Worm (Caenorhabditis elegans) whole organism, L3 larva: ENCODE data around the gene col-157.

Source experiments
- R02D3.7 ChIP-seq: fragments of 150-350 bp; optimal IDR thresholded peaks from 2 replicates; lab custom pipeline; 2014; ENCODE audit warnings: missing biosample characterization, missing genetic modification characterization
- ZK546.5 ChIP-seq: sonication (generic microtip); optimal IDR thresholded peaks from 2 replicates; lab custom pipeline; 2017; ENCODE audit warnings: missing biosample characterization, missing genetic modification characterization
- ama-1 ChIP-seq: fragments of 150-350 bp; optimal IDR thresholded peaks from 2 replicates; lab custom pipeline; 2018
- ceh-16 ChIP-seq: sonication (generic microtip); optimal IDR thresholded peaks from 2 replicates; lab custom pipeline; 2017; ENCODE audit warnings: missing biosample characterization, missing genetic modification characterization
- ceh-28 ChIP-seq: fragments of 150-350 bp; optimal IDR thresholded peaks from 2 replicates; lab custom pipeline; 2014; ENCODE audit warnings: missing biosample characterization, missing genetic modification reagents, missing genetic modification characterization
- ceh-82 ChIP-seq: fragments of 150-350 bp; optimal IDR thresholded peaks from 2 replicates; lab custom pipeline; 2014; ENCODE audit warnings: missing biosample characterization, missing genetic modification characterization
- ceh-9 ChIP-seq: sonication (generic microtip); optimal IDR thresholded peaks from 2 replicates; lab custom pipeline; 2018; ENCODE audit warnings: missing biosample characterization, missing genetic modification characterization
- egl-27 ChIP-seq: sonication (generic microtip); optimal IDR thresholded peaks from 4 replicates; lab custom pipeline; 2017; ENCODE audit warnings: missing biosample characterization, missing genetic modification reagents, missing genetic modification characterization
- egl-5 ChIP-seq: fragments of 150-350 bp; optimal IDR thresholded peaks from 2 replicates; lab custom pipeline; 2017; ENCODE audit warnings: missing biosample characterization, missing genetic modification reagents, missing genetic modification characterization, inconsistent platforms
- elt-1 ChIP-seq: fragments of 150-350 bp; optimal IDR thresholded peaks from 2 replicates; lab custom pipeline; 2014; ENCODE audit warnings: missing biosample characterization, missing genetic modification characterization
- elt-2 ChIP-seq: sonication (generic microtip); optimal IDR thresholded peaks from 2 replicates; lab custom pipeline; 2016; ENCODE audit warnings: missing genetic modification reagents, mild to moderate bottlenecking, missing genetic modification characterization, missing compliant biosample characterization
- elt-3 ChIP-seq, 3 experiments: fragments of 150-350 bp in 1 of 3; sonication (generic microtip) in 2 of 3; optimal IDR thresholded peaks; 2 replicates in 2 of 3; 4 replicates in 1 of 3; lab custom pipeline; 2014 to 2017; ENCODE audit warnings: missing biosample characterization in 3 of 3, missing genetic modification characterization in 3 of 3
- eor-1 ChIP-seq, 2 experiments: fragments of 150-350 bp; optimal IDR thresholded peaks; 2 replicates each; lab custom pipeline; 2014 to 2018; ENCODE audit warnings: missing biosample characterization in 2 of 2, missing genetic modification characterization in 2 of 2
- fkh-10 ChIP-seq: sonication (generic microtip); optimal IDR thresholded peaks from 2 replicates; lab custom pipeline; 2017; ENCODE audit warnings: missing biosample characterization, missing genetic modification reagents, missing genetic modification characterization
- fkh-2 ChIP-seq: fragments of 150-350 bp; optimal IDR thresholded peaks from 2 replicates; lab custom pipeline; 2014; ENCODE audit warnings: missing biosample characterization, missing genetic modification reagents, missing genetic modification characterization
- fos-1 ChIP-seq: fragments of 150-350 bp; optimal IDR thresholded peaks from 2 replicates; lab custom pipeline; 2014; ENCODE audit warnings: missing biosample characterization, missing genetic modification characterization
- hmg-11 ChIP-seq: sonication (generic microtip); optimal IDR thresholded peaks from 2 replicates; lab custom pipeline; 2016; ENCODE audit warnings: missing genetic modification characterization, missing compliant biosample characterization
- jun-1 ChIP-seq: fragments of 150-350 bp; optimal IDR thresholded peaks from 2 replicates; lab custom pipeline; 2014; ENCODE audit warnings: missing biosample characterization, missing genetic modification reagents, missing genetic modification characterization
- lin-15B ChIP-seq: fragments of 150-350 bp; optimal IDR thresholded peaks from 2 replicates; lab custom pipeline; 2014; ENCODE audit warnings: missing biosample characterization, missing genetic modification characterization
- lin-39 ChIP-seq: fragments of 150-350 bp; optimal IDR thresholded peaks from 2 replicates; lab custom pipeline; 2018; ENCODE audit warnings: missing biosample characterization, missing genetic modification reagents, missing genetic modification characterization
- lsy-12 ChIP-seq: sonication (generic microtip); optimal IDR thresholded peaks from 2 replicates; lab custom pipeline; 2016; ENCODE audit warnings: mild to moderate bottlenecking, missing genetic modification characterization, missing compliant biosample characterization
- mdl-1 ChIP-seq: fragments of 150-350 bp; optimal IDR thresholded peaks from 2 replicates; lab custom pipeline; 2014; ENCODE audit warnings: missing biosample characterization, missing genetic modification characterization
- mml-1 ChIP-seq: fragments of 150-350 bp; sonication (generic microtip); optimal IDR thresholded peaks from 3 replicates; lab custom pipeline; 2014; ENCODE audit warnings: missing biosample characterization, missing genetic modification characterization
- nfya-1 ChIP-seq: sonication (generic microtip); optimal IDR thresholded peaks from 2 replicates; lab custom pipeline; 2017; ENCODE audit warnings: missing genetic modification characterization, mild to moderate bottlenecking, missing compliant biosample characterization, antibody characterized with exemption, moderate library complexity; ENCODE audit not compliant: insufficient read depth
- nhr-11 ChIP-seq: fragments of 150-350 bp; optimal IDR thresholded peaks from 2 replicates; lab custom pipeline; 2014; ENCODE audit warnings: missing biosample characterization, missing genetic modification characterization
- nhr-12 ChIP-seq: fragments of 150-350 bp; optimal IDR thresholded peaks from 2 replicates; lab custom pipeline; 2014; ENCODE audit warnings: missing biosample characterization, missing genetic modification characterization
- nhr-23 ChIP-seq: fragments of 150-350 bp; optimal IDR thresholded peaks from 2 replicates; lab custom pipeline; 2014; ENCODE audit warnings: missing biosample characterization, missing genetic modification reagents, missing genetic modification characterization
- nhr-237 ChIP-seq: fragments of 150-350 bp; optimal IDR thresholded peaks from 2 replicates; lab custom pipeline; 2014; ENCODE audit warnings: missing biosample characterization, missing genetic modification characterization
- nhr-25 ChIP-seq: sonication (generic microtip); optimal IDR thresholded peaks from 2 replicates; lab custom pipeline; 2017; ENCODE audit warnings: missing biosample characterization, missing genetic modification characterization
- nhr-28 ChIP-seq: fragments of 150-350 bp; optimal IDR thresholded peaks from 2 replicates; lab custom pipeline; 2014; ENCODE audit warnings: missing biosample characterization, missing genetic modification characterization
- nhr-43 ChIP-seq: sonication (generic microtip); optimal IDR thresholded peaks from 2 replicates; lab custom pipeline; 2016; ENCODE audit warnings: mild to moderate bottlenecking, missing genetic modification characterization, missing compliant biosample characterization; ENCODE audit not compliant: poor library complexity, severe bottlenecking
- nhr-67 ChIP-seq: fragments of 150-350 bp; optimal IDR thresholded peaks from 2 replicates; lab custom pipeline; 2014; ENCODE audit warnings: missing biosample characterization, missing genetic modification characterization
- nhr-76 ChIP-seq: fragments of 150-350 bp; sonication (generic microtip); optimal IDR thresholded peaks from 5 replicates; lab custom pipeline; 2014; ENCODE audit warnings: missing biosample characterization, missing genetic modification characterization
- nhr-77 ChIP-seq: fragments of 150-350 bp; optimal IDR thresholded peaks from 2 replicates; lab custom pipeline; 2014; ENCODE audit warnings: missing biosample characterization, missing genetic modification characterization
- pha-4 ChIP-seq: fragments of 150-350 bp; optimal IDR thresholded peaks from 2 replicates; lab custom pipeline; 2014; ENCODE audit warnings: missing biosample characterization, missing genetic modification reagents, missing genetic modification characterization
- pqm-1 ChIP-seq: fragments of 150-350 bp; optimal IDR thresholded peaks from 2 replicates; lab custom pipeline; 2017; ENCODE audit warnings: missing biosample characterization, missing genetic modification characterization, inconsistent platforms
- sea-2 ChIP-seq: fragments of 150-350 bp; sonication (generic microtip); optimal IDR thresholded peaks from 4 replicates; lab custom pipeline; 2014; ENCODE audit warnings: missing biosample characterization, missing genetic modification reagents, missing genetic modification characterization
- skn-1 ChIP-seq: fragments of 150-350 bp; optimal IDR thresholded peaks from 2 replicates; lab custom pipeline; 2014; ENCODE audit warnings: missing biosample characterization, missing genetic modification characterization
- snpc-4 ChIP-seq: fragments of 150-350 bp; optimal IDR thresholded peaks from 2 replicates; lab custom pipeline; 2014; ENCODE audit warnings: missing biosample characterization, missing genetic modification characterization
- tbx-2 ChIP-seq: sonication (generic microtip); optimal IDR thresholded peaks from 2 replicates; lab custom pipeline; 2016; ENCODE audit warnings: mild to moderate bottlenecking, missing genetic modification characterization, missing compliant biosample characterization
- unc-39 ChIP-seq: sonication (generic microtip); optimal IDR thresholded peaks from 4 replicates; lab custom pipeline; 2017; ENCODE audit warnings: missing biosample characterization, missing genetic modification characterization
- unc-62 ChIP-seq: fragments of 150-350 bp; sonication (generic microtip); optimal IDR thresholded peaks from 4 replicates; lab custom pipeline; 2014; ENCODE audit warnings: missing biosample characterization, missing genetic modification reagents, missing genetic modification characterization
- zag-1 ChIP-seq: fragments of 150-350 bp; optimal IDR thresholded peaks from 2 replicates; lab custom pipeline; 2014; ENCODE audit warnings: missing biosample characterization, missing genetic modification characterization
- ztf-11 ChIP-seq: fragments of 150-350 bp; optimal IDR thresholded peaks from 2 replicates; lab custom pipeline; 2014; ENCODE audit warnings: missing biosample characterization, missing genetic modification characterization
- ztf-4 ChIP-seq: fragments of 150-350 bp; optimal IDR thresholded peaks from 2 replicates; lab custom pipeline; 2014; ENCODE audit warnings: missing biosample characterization, missing genetic modification characterization

Gene col-157

ce11 chrV:11531100-11531499 lies 47.3 kb downstream of the col-157 start:
- TF ChIP-seq jun-1 (tag; lab: Kevin White, UChicago) (no peak), skn-1 (tag; lab: Kevin White, UChicago) (no peak), egl-27 (tag; lab: Kevin White, UChicago) (no peak), ceh-82 (tag; lab: Kevin White, UChicago) (no peak), ceh-28 (tag; lab: Kevin White, UChicago) (no peak), pqm-1 (tag; lab: Kevin White, UChicago) (no peak), snpc-4 (tag; lab: Kevin White, UChicago) (no peak), ZK546.5 (tag; lab: Kevin White, UChicago) (no peak), fkh-2 (tag; lab: Kevin White, UChicago) (no peak), nhr-25 (peak; percentile 97), unc-39 (tag; lab: Kevin White, UChicago) (no peak), lin-39 (tag; lab: Kevin White, UChicago) (no peak), lin-15B (tag; lab: Kevin White, UChicago) (no peak), nhr-12 (tag; lab: Kevin White, UChicago) (no peak), ceh-9 (tag; lab: Kevin White, UChicago) (no peak), elt-2 (tag; lab: Kevin White, UChicago) (no peak), R02D3.7 (tag; lab: Kevin White, UChicago) (peak; percentile 6), ceh-16 (tag; lab: Kevin White, UChicago) (no peak), nhr-11 (tag; lab: Kevin White, UChicago) (no peak), fos-1 (no peak), mdl-1 (tag; lab: Kevin White, UChicago) (no peak), nhr-23 (peak; percentile 66), pha-4 (tag; lab: Kevin White, UChicago) (peak; percentile 48), zag-1 (tag; lab: Kevin White, UChicago) (no peak), sea-2 (no peak), ztf-11 (tag; lab: Kevin White, UChicago) (no peak), eor-1 (tag; optimal IDR thresholded peaks at IDR 0.05; lab: Kevin White, UChicago) (no peak), egl-5 (tag; lab: Kevin White, UChicago) (no peak), nhr-76 (tag; lab: Kevin White, UChicago) (no peak), mml-1 (tag; lab: Kevin White, UChicago) (no peak), ztf-4 (no peak), nfya-1 (peak; percentile 1), nhr-43 (tag; lab: Kevin White, UChicago) (peak; percentile 10), elt-1 (tag; lab: Kevin White, UChicago) (peak; percentile 29), tbx-2 (peak; percentile 1), nhr-67 (no peak), unc-62 (GFP tag; lab: Kevin White, UChicago) (no peak), nhr-28 (tag; lab: Kevin White, UChicago) (no peak), nhr-237 (tag; lab: Kevin White, UChicago) (no peak), fkh-10 (GFP tag; lab: Kevin White, UChicago) (no peak), hmg-11 (tag; lab: Kevin White, UChicago) (no peak), ama-1 (lab: Kevin White, UChicago) (no peak), nhr-77 (tag; lab: Kevin White, UChicago) (no peak)

ce11 chrV:11531831-11532534 lies 48.1 kb downstream of the col-157 start:
- TF ChIP-seq ztf-4 (peak; percentile 18), egl-5 (tag; lab: Kevin White, UChicago) (peak; percentile 21), nhr-23 (peak; percentile 28), mml-1 (tag; lab: Kevin White, UChicago) (no peak), sea-2 (no peak), skn-1 (tag; lab: Kevin White, UChicago) (peak; percentile 73), ceh-16 (tag; lab: Kevin White, UChicago) (no peak), pha-4 (tag; lab: Kevin White, UChicago) (peak; percentile 96), nhr-43 (tag; lab: Kevin White, UChicago) (peak; percentile 70), lsy-12 (tag; lab: Kevin White, UChicago) (peak; percentile 58), mdl-1 (tag; lab: Kevin White, UChicago) (peak; percentile 77), zag-1 (tag; lab: Kevin White, UChicago) (no peak), nhr-25 (peak; percentile 95), nfya-1 (peak; percentile 52), ceh-28 (tag; lab: Kevin White, UChicago) (peak; percentile 35), elt-2 (tag; lab: Kevin White, UChicago) (peak; percentile 88), pqm-1 (tag; lab: Kevin White, UChicago) (peak; percentile 81), lin-39 (tag; lab: Kevin White, UChicago) (peak; percentile 42), tbx-2 (peak; percentile 54), unc-62 (GFP tag; lab: Kevin White, UChicago) (peak; percentile 62), jun-1 (tag; lab: Kevin White, UChicago) (peak; percentile 82), nhr-28 (tag; lab: Kevin White, UChicago) (no peak), elt-3 (tag; optimal IDR thresholded peaks at IDR 0.05; lab: Kevin White, UChicago) (peak in 1 of 3 experiments; percentile 43), fkh-10 (GFP tag; lab: Kevin White, UChicago) (no peak), egl-27 (tag; lab: Kevin White, UChicago) (peak; percentile 85), nhr-76 (tag; lab: Kevin White, UChicago) (no peak), snpc-4 (tag; lab: Kevin White, UChicago) (peak; percentile 36), elt-1 (tag; lab: Kevin White, UChicago) (peak; percentile 58)
